Worm (Caenorhabditis elegans) whole organism, L2 larva: Measurements from ENCODE around the gene zfp-3.

Source experiments
- ama-1 ChIP-seq: fragments of 150-350 bp; optimal IDR thresholded peaks from 2 replicates; lab custom pipeline; 2018; ENCODE audit warnings: inconsistent platforms
- blmp-1 ChIP-seq: sonication (generic microtip); optimal IDR thresholded peaks from 2 replicates; lab custom pipeline; 2017; ENCODE audit warnings: missing genetic modification characterization, mild to moderate bottlenecking, missing compliant biosample characterization, antibody characterized with exemption, moderate library complexity; ENCODE audit not compliant: insufficient read depth
- crh-2 ChIP-seq: sonication (generic microtip); optimal IDR thresholded peaks from 2 replicates; lab custom pipeline; 2017; ENCODE audit warnings: missing biosample characterization, missing genetic modification characterization
- egl-27 ChIP-seq: sonication (generic microtip); optimal IDR thresholded peaks from 3 replicates; lab custom pipeline; 2017; ENCODE audit warnings: missing biosample characterization, missing genetic modification reagents, missing genetic modification characterization
- lin-13 ChIP-seq: fragments of 150-350 bp; optimal IDR thresholded peaks from 2 replicates; lab custom pipeline; 2014; ENCODE audit warnings: missing biosample characterization, missing genetic modification reagents, missing genetic modification characterization
- nhr-12 ChIP-seq: fragments of 150-350 bp; optimal IDR thresholded peaks from 2 replicates; lab custom pipeline; 2014; ENCODE audit warnings: missing biosample characterization, missing genetic modification characterization
- nhr-23 ChIP-seq: fragments of 150-350 bp; optimal IDR thresholded peaks from 2 replicates; lab custom pipeline; 2014; ENCODE audit warnings: missing biosample characterization, missing genetic modification reagents, missing genetic modification characterization
- nhr-25 ChIP-seq: fragments of 150-350 bp; sonication (generic microtip); optimal IDR thresholded peaks from 3 replicates; lab custom pipeline; 2014; ENCODE audit warnings: missing biosample characterization, missing genetic modification characterization
- ztf-11 ChIP-seq: sonication (generic microtip); optimal IDR thresholded peaks from 2 replicates; lab custom pipeline; 2017; ENCODE audit warnings: missing biosample characterization, missing genetic modification characterization

- TF ChIP-seq egl-27 (tag; lab: Kevin White, UChicago) (no peak), nhr-25 (tag; lab: Kevin White, UChicago) (no peak), nhr-12 (tag; lab: Kevin White, UChicago) (no peak), ztf-11 (no peak), crh-2 (tag; lab: Kevin White, UChicago) (no peak), blmp-1 (no peak), ama-1 (no peak), lin-13 (GFP tag; lab: Kevin White, UChicago) (no peak), nhr-23 (no peak)
Measured at ce11 chrX:1473794-1474193, 27.4 kb upstream of the zfp-3 start.
